Worm (Caenorhabditis elegans): ENCODE results near the gene F11A5.5.

The F11A5.5 gene

DNA sequence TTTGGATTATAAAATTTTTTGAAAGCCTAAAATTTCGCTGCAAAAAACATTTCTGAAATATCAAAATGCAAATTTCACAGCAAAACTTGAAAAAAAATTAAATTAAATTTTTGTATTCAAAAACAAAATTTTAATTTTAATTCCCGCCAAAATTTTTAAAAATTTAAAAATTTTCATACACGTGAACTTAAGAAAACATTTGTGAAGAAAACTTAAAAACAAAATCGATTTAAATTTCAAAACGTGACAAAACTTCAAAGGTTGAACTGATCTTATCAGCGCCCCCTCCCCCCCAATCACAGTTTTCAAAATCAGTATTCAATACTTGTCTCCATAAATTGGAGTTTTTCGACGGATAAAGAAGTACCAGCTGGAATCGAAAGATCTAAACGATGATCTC, 39.1 kb downstream of the F11A5.5 start, which contains the start of gene F21H7.5:
Gene F21H7.5 (plus strand): TSS at position 301 of the 400 bp plus-strand sequence.
- TF ChIP-seq aha-1 (tag; optimal IDR thresholded peaks at IDR 0.05) (no peak), nhr-19 (GFP tag; conservative IDR thresholded peaks at IDR 0.05) (no peak), nhr-28 (tag; optimal IDR thresholded peaks at IDR 0.05) (no peak), C04F5.9 (tag; optimal IDR thresholded peaks at IDR 0.05) (no peak), unc-86 (tag; optimal IDR thresholded peaks at IDR 0.05) (no peak), skn-1 (tag; optimal IDR thresholded peaks at IDR 0.05) (no peak), fos-1 (tag; optimal IDR thresholded peaks at IDR 0.05) (no peak), nhr-237 (tag; optimal IDR thresholded peaks at IDR 0.05) (no peak), nhr-71 (tag; optimal IDR thresholded peaks at IDR 0.05) (no peak)

DNA sequence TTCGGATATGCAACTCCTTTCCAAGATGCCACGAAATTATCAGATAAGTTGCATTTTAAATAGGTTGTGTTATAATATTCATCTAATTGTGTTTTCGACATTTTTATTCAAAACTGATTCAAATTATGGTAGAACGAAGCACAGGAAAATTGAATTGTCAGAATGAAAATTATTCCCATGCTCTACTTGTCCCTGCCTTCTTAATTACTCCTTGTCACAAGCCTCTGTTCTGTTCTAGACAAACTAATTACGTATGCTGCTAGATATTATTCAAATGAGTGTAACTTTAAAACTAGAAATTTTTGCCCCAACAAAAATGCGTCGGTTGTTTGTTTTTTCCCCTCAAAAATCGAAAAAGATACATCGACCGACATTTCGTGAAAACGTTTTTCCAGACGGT, 46.0 kb downstream of the F11A5.5 start, which contains the start of gene srh-104:
Gene srh-104 (minus strand): TSS at position 101 of the 400 bp plus-strand sequence.
- TF ChIP-seq elt-3 (tag; optimal IDR thresholded peaks at IDR 0.05) (no peak), lin-15B (tag; optimal IDR thresholded peaks at IDR 0.05) (no peak), C34B4.2 (tag; optimal IDR thresholded peaks at IDR 0.05) (no peak), unc-30 (tag; optimal IDR thresholded peaks at IDR 0.05) (no peak), nhr-237 (tag; optimal IDR thresholded peaks at IDR 0.05) (no peak), nhr-76 (tag; optimal IDR thresholded peaks at IDR 0.05) (no peak), nhr-12 (tag; optimal IDR thresholded peaks at IDR 0.05) (no peak), nhr-90 (tag; optimal IDR thresholded peaks at IDR 0.05; ENCODE audit: poor library complexity) (no peak), sptf-1 (tag; optimal IDR thresholded peaks at IDR 0.05) (no peak), ceh-82 (tag; optimal IDR thresholded peaks at IDR 0.05) (no peak), mdl-1 (tag; optimal IDR thresholded peaks at IDR 0.05) (no peak), rnt-1 (tag; optimal IDR thresholded peaks at IDR 0.05) (no peak), zip-4 (GFP tag; optimal IDR thresholded peaks at IDR 0.05) (no peak)

DNA sequence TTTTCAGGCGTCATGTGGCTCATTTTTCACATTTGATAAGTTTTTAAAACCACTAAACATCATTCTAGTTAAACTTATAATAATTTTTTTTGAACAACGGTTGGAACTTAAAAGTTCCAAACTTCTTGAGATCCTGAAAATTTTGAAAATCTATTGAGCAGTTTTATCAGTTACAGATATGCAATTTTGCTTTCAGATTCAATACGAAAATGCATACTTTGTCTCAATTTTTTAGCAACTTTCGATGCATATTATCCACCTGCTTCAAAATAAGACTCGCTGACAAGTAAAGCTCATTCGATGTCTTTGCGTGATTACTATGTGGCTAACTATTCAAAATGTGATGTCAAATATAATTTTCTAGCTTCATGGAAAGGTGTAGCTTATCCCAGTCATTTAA, 48.5 kb downstream of the F11A5.5 start, which contains the start of gene srh-95:
Gene srh-95 (plus strand): TSS at position 301 of the 400 bp plus-strand sequence.
- no peak for TF ChIP-seq pax-3 (tag; optimal IDR thresholded peaks at IDR 0.05)
- no peak for TF ChIP-seq xbp-1 (tag; optimal IDR thresholded peaks at IDR 0.05)
- no peak for TF ChIP-seq lin-39 (tag; optimal IDR thresholded peaks at IDR 0.05)
- TF ChIP-seq unc-98 (GFP tag; IDR thresholded peaks at IDR 0.05): no peak
- TF ChIP-seq hpl-2 (GFP tag; optimal IDR thresholded peaks at IDR 0.05): no peak
- TF ChIP-seq ztf-4 (tag; optimal IDR thresholded peaks at IDR 0.05): no peak
- TF ChIP-seq mep-1 (tag; optimal IDR thresholded peaks at IDR 0.05): no peak
- no peak for TF ChIP-seq lsy-2 (tag; optimal IDR thresholded peaks at IDR 0.05)
- no peak for TF ChIP-seq egl-27 (tag; optimal IDR thresholded peaks at IDR 0.05)
- no peak for TF ChIP-seq mab-9 (GFP tag; IDR thresholded peaks at IDR 0.05)
- TF ChIP-seq dsc-1 (tag; optimal IDR thresholded peaks at IDR 0.05): no peak
- no peak for TF ChIP-seq efl-3 (GFP tag; optimal IDR thresholded peaks at IDR 0.05)
- TF ChIP-seq unc-62 (GFP tag; optimal IDR thresholded peaks at IDR 0.05): no peak
- no peak for TF ChIP-seq ceh-88 (GFP tag; IDR thresholded peaks at IDR 0.05)
- no peak for TF ChIP-seq mef-2 (tag; optimal IDR thresholded peaks at IDR 0.05)
- no peak for TF ChIP-seq irx-1 (tag; optimal IDR thresholded peaks at IDR 0.05)
- TF ChIP-seq egl-13 (tag; optimal IDR thresholded peaks at IDR 0.05): no peak
- no peak for TF ChIP-seq sox-4 (tag; optimal IDR thresholded peaks at IDR 0.05)

DNA sequence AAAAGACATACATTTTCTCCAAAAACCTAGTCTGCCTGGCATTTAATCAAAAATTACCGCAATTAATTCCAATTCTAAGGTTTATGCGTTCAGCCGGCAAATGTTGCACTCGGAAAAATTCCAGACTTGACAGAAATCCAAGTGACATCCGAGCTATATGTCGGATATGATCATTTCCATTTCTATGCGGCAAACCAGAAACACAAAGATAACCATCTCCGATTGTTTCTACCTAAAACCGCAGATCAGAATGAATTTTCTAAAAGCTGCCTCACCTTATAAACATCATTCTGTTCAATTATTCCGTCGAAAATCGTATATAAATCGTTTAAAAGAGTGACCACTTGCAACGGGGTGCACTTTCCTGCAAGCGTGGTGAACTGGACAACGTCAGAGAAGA, 51.0 kb downstream of the F11A5.5 start:
- TF ChIP-seq ztf-4 (tag; optimal IDR thresholded peaks at IDR 0.05) (no peak), lin-13 (GFP tag; optimal IDR thresholded peaks at IDR 0.05) (no peak), nhr-20 (tag; optimal IDR thresholded peaks at IDR 0.05) (no peak), lin-35 (GFP tag; optimal IDR thresholded peaks at IDR 0.05) (no peak), nhr-71 (tag; optimal IDR thresholded peaks at IDR 0.05) (no peak), ceh-82 (tag; optimal IDR thresholded peaks at IDR 0.05) (no peak), ceh-63 (GFP tag; optimal IDR thresholded peaks at IDR 0.05) (no peak), xbp-1 (tag; optimal IDR thresholded peaks at IDR 0.05) (no peak), alr-1 (tag; optimal IDR thresholded peaks at IDR 0.05; ENCODE audit: borderline replicate concordance) (no peak), ama-1 (optimal IDR thresholded peaks at IDR 0.05) (no peak), hlh-4 (tag; optimal IDR thresholded peaks at IDR 0.05) (no peak), tlp-1 (tag; optimal IDR thresholded peaks at IDR 0.05) (no peak), nhr-90 (tag; optimal IDR thresholded peaks at IDR 0.05; ENCODE audit: poor library complexity) (no peak), lir-3 (tag; optimal IDR thresholded peaks at IDR 0.05; ENCODE audit: poor library complexity) (no peak)

Measured in whole organism, L1 larva.